Worm (Caenorhabditis elegans): ENCODE data around the gene cam-1.

ce11 chrII:9284358-9285170 is 25.5 kb downstream of the cam-1 start:
- TF ChIP-seq unc-39 (tag; optimal IDR thresholded peaks at IDR 0.05) = no peak
- no peak for TF ChIP-seq ham-2 (GFP tag; optimal IDR thresholded peaks at IDR 0.05)
- TF ChIP-seq nhr-28 (tag; optimal IDR thresholded peaks at IDR 0.05) = no peak
- TF ChIP-seq snpc-4 (tag; optimal IDR thresholded peaks at IDR 0.05) = no peak

Data from whole organism, mixed stage, embryonic.